Worm (Caenorhabditis elegans) whole organism, mixed stage, embryonic: Measurements from ENCODE around the gene K07D4.5.
A peak's percentile ranks its signal among the peaks of the same experiment; 100 is the strongest.

Experiments used
- M03D4.4 ChIP-seq: sonication (generic microtip); optimal IDR thresholded peaks from 2 replicates; lab custom pipeline; 2017; ENCODE audit warnings: mild to moderate bottlenecking, missing genetic modification characterization, missing compliant biosample characterization
- bed-3 ChIP-seq: fragments of 200-800 bp; sonication (Bioruptor generic); optimal IDR thresholded peaks from 3 replicates; lab custom pipeline; 2018; ENCODE audit warnings: mild to moderate bottlenecking, missing genetic modification characterization, moderate library complexity, missing compliant biosample characterization
- blmp-1 ChIP-seq: fragments of 150-350 bp; optimal IDR thresholded peaks from 2 replicates; lab custom pipeline; 2014; ENCODE audit warnings: missing biosample characterization, missing genetic modification characterization
- ceh-39 ChIP-seq: fragments of 150-350 bp; optimal IDR thresholded peaks from 2 replicates; lab custom pipeline; 2014; ENCODE audit warnings: missing biosample characterization, missing genetic modification characterization
- ceh-43 ChIP-seq: fragments of 200-800 bp; sonication (Bioruptor generic); optimal IDR thresholded peaks from 2 replicates; lab custom pipeline; 2018; ENCODE audit warnings: mild to moderate bottlenecking, missing genetic modification characterization, moderate library complexity, missing compliant biosample characterization
- ceh-83 ChIP-seq: fragments of 200-800 bp; sonication (Bioruptor generic); optimal IDR thresholded peaks from 2 replicates; lab custom pipeline; 2018; ENCODE audit warnings: mild to moderate bottlenecking, missing genetic modification characterization, missing compliant biosample characterization
- ces-1 ChIP-seq: fragments of 150-350 bp; optimal IDR thresholded peaks from 2 replicates; lab custom pipeline; 2014; ENCODE audit warnings: missing biosample characterization, missing genetic modification reagents, missing genetic modification characterization
- cnd-1 ChIP-seq: fragments of 200-800 bp; sonication (Bioruptor generic); optimal IDR thresholded peaks from 2 replicates; lab custom pipeline; 2018; ENCODE audit warnings: mild to moderate bottlenecking, missing genetic modification characterization, missing compliant biosample characterization
- drap-1 ChIP-seq: fragments of 200-800 bp; sonication (Bioruptor generic); optimal IDR thresholded peaks from 3 replicates; lab custom pipeline; 2018; ENCODE audit warnings: mild to moderate bottlenecking, missing genetic modification characterization, missing compliant biosample characterization
- elt-1 ChIP-seq: sonication (generic microtip); optimal IDR thresholded peaks from 2 replicates; lab custom pipeline; 2017; ENCODE audit warnings: missing genetic modification characterization, mild to moderate bottlenecking, missing compliant biosample characterization, antibody characterized with exemption, moderate library complexity, borderline replicate concordance; ENCODE audit not compliant: insufficient read depth
- flh-1 ChIP-seq: fragments of 200-800 bp; sonication (Bioruptor generic); optimal IDR thresholded peaks from 2 replicates; lab custom pipeline; 2018; ENCODE audit warnings: mild to moderate bottlenecking, missing genetic modification characterization, moderate library complexity, missing compliant biosample characterization
- ham-2 ChIP-seq: fragments of 200-800 bp; sonication (Bioruptor generic); optimal IDR thresholded peaks from 2 replicates; lab custom pipeline; 2018; ENCODE audit warnings: mild to moderate bottlenecking, missing genetic modification characterization, missing compliant biosample characterization
- hlh-1 ChIP-seq: fragments of 150-350 bp; optimal IDR thresholded peaks from 2 replicates; lab custom pipeline; 2014; ENCODE audit warnings: missing biosample characterization, missing genetic modification reagents, missing genetic modification characterization
- lin-32 ChIP-seq: fragments of 200-800 bp; sonication (Bioruptor generic); optimal IDR thresholded peaks from 2 replicates; lab custom pipeline; 2018; ENCODE audit warnings: mild to moderate bottlenecking, missing genetic modification characterization, missing compliant biosample characterization
- lsy-2 ChIP-seq: fragments of 150-350 bp; optimal IDR thresholded peaks from 2 replicates; lab custom pipeline; 2014; ENCODE audit warnings: missing biosample characterization, missing genetic modification characterization
- mab-5 ChIP-seq: fragments of 150-350 bp; optimal IDR thresholded peaks from 2 replicates; lab custom pipeline; 2014; ENCODE audit warnings: missing biosample characterization, missing genetic modification characterization
- mep-1 ChIP-seq: fragments of 150-350 bp; optimal IDR thresholded peaks from 2 replicates; lab custom pipeline; 2017; ENCODE audit warnings: missing biosample characterization, missing genetic modification reagents, missing genetic modification characterization, inconsistent platforms
- nhr-12 ChIP-seq: fragments of 150-350 bp; optimal IDR thresholded peaks from 2 replicates; lab custom pipeline; 2014; ENCODE audit warnings: missing biosample characterization, missing genetic modification characterization
- nhr-2 ChIP-seq: fragments of 150-350 bp; optimal IDR thresholded peaks from 2 replicates; lab custom pipeline; 2014; ENCODE audit warnings: missing biosample characterization, missing genetic modification characterization
- nhr-28 ChIP-seq: fragments of 150-350 bp; optimal IDR thresholded peaks from 2 replicates; lab custom pipeline; 2014; ENCODE audit warnings: missing biosample characterization, missing genetic modification characterization
- nhr-76 ChIP-seq: sonication (generic microtip); optimal IDR thresholded peaks from 2 replicates; lab custom pipeline; 2017; ENCODE audit warnings: missing biosample characterization, missing genetic modification characterization
- pha-4 ChIP-seq: fragments of 150-350 bp; optimal IDR thresholded peaks from 2 replicates; lab custom pipeline; 2018; ENCODE audit warnings: missing biosample characterization, missing genetic modification reagents, missing genetic modification characterization
- sem-2 ChIP-seq: fragments of 200-800 bp; sonication (Bioruptor generic); optimal IDR thresholded peaks from 2 replicates; lab custom pipeline; 2018; ENCODE audit warnings: mild to moderate bottlenecking, missing genetic modification characterization, missing compliant biosample characterization
- snpc-4 ChIP-seq: fragments of 150-350 bp; optimal IDR thresholded peaks from 2 replicates; lab custom pipeline; 2014; ENCODE audit warnings: missing biosample characterization, missing genetic modification characterization
- sptf-1 ChIP-seq: sonication (generic microtip); optimal IDR thresholded peaks from 2 replicates; lab custom pipeline; 2017; ENCODE audit warnings: mild to moderate bottlenecking, missing genetic modification characterization, moderate library complexity, missing compliant biosample characterization
- tbx-8 ChIP-seq: fragments of 200-800 bp; sonication (Bioruptor generic); optimal IDR thresholded peaks from 2 replicates; lab custom pipeline; 2018; ENCODE audit warnings: mild to moderate bottlenecking, missing genetic modification characterization, moderate library complexity, missing compliant biosample characterization
- unc-120 ChIP-seq: sonication (generic microtip); optimal IDR thresholded peaks from 2 replicates; lab custom pipeline; 2017; ENCODE audit warnings: missing genetic modification characterization, missing compliant biosample characterization; ENCODE audit not compliant: poor library complexity, severe bottlenecking
- unc-39 ChIP-seq: fragments of 150-350 bp; optimal IDR thresholded peaks from 2 replicates; lab custom pipeline; 2014; ENCODE audit warnings: missing biosample characterization, missing genetic modification characterization
- unc-62 ChIP-seq: fragments of 150-350 bp; optimal IDR thresholded peaks from 2 replicates; lab custom pipeline; 2014; ENCODE audit warnings: missing biosample characterization, missing genetic modification reagents, missing genetic modification characterization
- zip-8 ChIP-seq: fragments of 150-350 bp; optimal IDR thresholded peaks from 2 replicates; lab custom pipeline; 2014; ENCODE audit warnings: missing biosample characterization, missing genetic modification characterization
- ztf-11 ChIP-seq: fragments of 150-350 bp; optimal IDR thresholded peaks from 2 replicates; lab custom pipeline; 2014; ENCODE audit warnings: missing biosample characterization, missing genetic modification characterization

K07D4.5 gene

DNA sequence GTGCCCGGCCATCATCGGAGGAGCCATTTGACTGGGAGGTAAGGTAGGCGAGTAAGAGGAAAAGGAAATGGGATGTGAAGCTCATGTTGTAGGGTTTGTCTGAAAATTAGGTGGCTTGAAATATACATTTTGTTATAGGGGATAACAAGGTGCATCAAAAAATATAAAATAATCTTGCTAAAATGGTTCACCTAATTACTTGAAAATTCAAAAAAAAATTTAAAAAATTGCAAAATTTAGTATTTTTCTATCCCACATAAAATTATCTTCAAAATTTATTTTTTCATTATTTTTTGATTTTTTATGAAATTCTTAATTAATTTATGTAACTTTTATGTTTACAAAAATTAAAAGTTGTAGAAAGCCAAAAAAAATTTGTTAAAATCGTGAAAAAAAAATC is 6.7 kb downstream of the K07D4.5 start, which contains the start of gene K07D4.6:
Gene K07D4.6 (minus strand): TSS at position 101 of the 400 bp plus-strand sequence.
- TF ChIP-seq pha-4 (no peak), mab-5 (no peak), ceh-83 (GFP tag; lab: Kevin White, UChicago) (no peak), unc-120 (tag; lab: Kevin White, UChicago) (no peak), ham-2 (no peak), bed-3 (no peak), M03D4.4 (no peak), lin-32 (no peak)
- TF ChIP-seq, all 35 proteins: peak for 0

ce11 chrII:4011518-4011917 is 13.8 kb downstream of the K07D4.5 start:
- TF ChIP-seq tbx-8 (no peak), ceh-39 (tag; lab: Kevin White, UChicago) (no peak), ces-1 (GFP tag; lab: Kevin White, UChicago) (no peak), blmp-1 (tag; lab: Kevin White, UChicago) (no peak), ceh-83 (GFP tag; lab: Kevin White, UChicago) (no peak), snpc-4 (tag; lab: Kevin White, UChicago) (no peak), M03D4.4 (no peak), sptf-1 (tag; lab: Kevin White, UChicago) (no peak), zip-8 (tag; lab: Kevin White, UChicago) (no peak), mab-5 (no peak), lsy-2 (tag; lab: Kevin White, UChicago) (no peak), ztf-11 (no peak), flh-1 (no peak), hlh-1 (tag; lab: Kevin White, UChicago) (no peak)

- TF ChIP-seq sptf-1 (tag; lab: Kevin White, UChicago) (no peak), nhr-2 (no peak), ztf-11 (no peak), cnd-1 (tag; lab: Kevin White, UChicago) (no peak), nhr-12 (tag; lab: Kevin White, UChicago) (no peak), mep-1 (tag; lab: Kevin White, UChicago) (no peak), sem-2 (no peak), bed-3 (no peak), nhr-76 (no peak), ceh-43 (GFP tag; lab: Kevin White, UChicago) (no peak), M03D4.4 (no peak), snpc-4 (tag; lab: Kevin White, UChicago) (no peak), blmp-1 (tag; lab: Kevin White, UChicago) (no peak), nhr-28 (no peak), drap-1 (GFP tag; lab: Kevin White, UChicago) (no peak)
Measured at ce11 chrII:4007972-4008371, 17.4 kb downstream of the K07D4.5 start.

DNA sequence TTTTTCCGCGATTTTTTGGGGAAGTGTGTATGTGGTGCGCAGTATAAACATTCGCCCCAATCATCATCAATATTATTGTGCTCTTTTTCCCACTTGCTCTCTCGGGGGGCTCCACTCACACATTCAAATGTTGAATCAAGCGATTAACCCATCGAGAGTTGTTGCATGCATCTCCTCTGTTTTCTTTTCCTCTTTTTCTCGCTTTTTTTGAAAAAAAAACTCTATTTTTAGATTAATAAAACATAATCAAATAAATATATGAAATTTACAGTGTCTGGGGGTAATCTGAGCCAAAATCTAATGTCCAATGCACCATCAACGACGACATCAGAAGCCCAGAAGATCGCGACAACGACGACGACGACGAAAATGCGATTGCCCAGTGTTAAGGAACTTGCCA is 20.7 kb downstream of the K07D4.5 start, which contains the start of gene ephx-1:
Gene ephx-1 (plus strand): TSS at position 301 of the 400 bp plus-strand sequence.
- TF ChIP-seq snpc-4 (tag; lab: Kevin White, UChicago): no peak
- no peak for TF ChIP-seq unc-62 (GFP tag; lab: Kevin White, UChicago)
- TF ChIP-seq pha-4: no peak
- no peak for TF ChIP-seq lin-32
- no peak for TF ChIP-seq sem-2
- TF ChIP-seq zip-8 (tag; lab: Kevin White, UChicago): no peak
- no peak for TF ChIP-seq nhr-28
- TF ChIP-seq bed-3: no peak
- TF ChIP-seq ham-2: no peak
- TF ChIP-seq ceh-39 (tag; lab: Kevin White, UChicago): no peak
- TF ChIP-seq elt-1 (tag; lab: Kevin White, UChicago): no peak
- TF ChIP-seq ceh-43 (GFP tag; lab: Kevin White, UChicago): no peak
- TF ChIP-seq ceh-83 (GFP tag; lab: Kevin White, UChicago): no peak
- no peak for TF ChIP-seq drap-1 (GFP tag; lab: Kevin White, UChicago)
- TF ChIP-seq cnd-1 (tag; lab: Kevin White, UChicago): no peak
- no peak for TF ChIP-seq sptf-1 (tag; lab: Kevin White, UChicago)
- TF ChIP-seq unc-39 (tag; lab: Kevin White, UChicago): no peak

ce11 chrII:4002134-4002533 is 23.2 kb downstream of the K07D4.5 start:
- peak; percentile 32 for TF ChIP-seq pha-4
- TF ChIP-seq ces-1 (GFP tag; lab: Kevin White, UChicago): peak; percentile 53
- no peak for TF ChIP-seq blmp-1 (tag; lab: Kevin White, UChicago)
- TF ChIP-seq, all 35 proteins: peak for 2
